Fruit fly (Drosophila melanogaster) whole organism, adult: Measurements from ENCODE around the gene org-1.

ENCODE experiments used
- CG33017 ChIP-seq: fragments of 200-800 bp; sonication (Bioruptor generic); optimal IDR thresholded peaks from 2 replicates; lab custom pipeline; 2018; ENCODE audit warnings: missing biosample characterization, mild to moderate bottlenecking, missing genetic modification characterization, moderate library complexity
- CG5204 ChIP-seq: fragments of 200-800 bp; sonication (Bioruptor generic); optimal IDR thresholded peaks from 2 replicates; lab custom pipeline; 2016; ENCODE audit warnings: missing biosample characterization, missing genetic modification characterization
- CG7045 ChIP-seq: fragments of 200-800 bp; sonication (Bioruptor generic); optimal IDR thresholded peaks from 2 replicates; lab custom pipeline; 2017; ENCODE audit warnings: missing biosample characterization, mild to moderate bottlenecking, missing genetic modification characterization
- CG7101 ChIP-seq: fragments of 200-800 bp; sonication (Bioruptor generic); optimal IDR thresholded peaks from 2 replicates; lab custom pipeline; 2018; ENCODE audit warnings: missing biosample characterization, mild to moderate bottlenecking, missing genetic modification characterization, moderate library complexity
- kay ChIP-seq: fragments of 200-800 bp; sonication (Bioruptor generic); peaks from one replicate; lab custom pipeline; 2016; ENCODE audit warnings: missing biosample characterization, missing genetic modification characterization, borderline replicate concordance
- pad ChIP-seq: fragments of 200-800 bp; sonication (Bioruptor generic); optimal IDR thresholded peaks from 3 replicates; lab custom pipeline; 2017; ENCODE audit warnings: missing biosample characterization, missing genetic modification characterization, mild to moderate bottlenecking, moderate library complexity, missing genetic modification reagents

DNA sequence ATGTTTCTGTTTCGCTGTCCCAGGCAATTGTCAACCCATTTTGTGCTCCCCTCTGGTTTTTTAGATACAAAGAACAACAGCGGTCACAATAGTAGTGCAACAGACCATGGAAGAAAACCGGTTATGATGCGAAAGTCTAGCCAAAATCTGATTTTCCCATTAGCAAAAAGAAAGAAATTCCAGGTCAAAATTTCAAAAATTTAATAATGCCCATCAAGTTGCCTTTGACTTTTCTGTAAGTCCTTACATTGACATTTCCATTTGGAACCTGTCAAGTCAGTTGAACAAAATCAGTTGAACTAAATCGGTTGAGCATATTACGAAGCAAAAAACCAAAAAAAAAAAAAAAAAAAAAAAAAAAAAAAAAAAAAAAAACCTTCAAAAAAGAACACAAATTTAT is 37.9 kb downstream of the org-1 start:
- TF ChIP-seq CG7045 (GFP tag; lab: Kevin White, UChicago) (no peak), CG7101 (tag; lab: Kevin White, UChicago) (no peak), CG5204 (no peak), pad (GFP tag; lab: Kevin White, UChicago) (no peak), kay (GFP tag; lab: Kevin White, UChicago) (no peak), CG33017 (tag; lab: Kevin White, UChicago) (no peak)
